Worm (Caenorhabditis elegans) whole organism, late embryonic: ENCODE measurements around the gene F41C6.7.
A peak's percentile ranks its signal among the peaks of the same experiment; 100 is the strongest.
"Not testable (repeated sequence)": the region's sequence is repeated elsewhere in the genome, so short reads cannot be mapped to it uniquely, and the experiment has no call there.

Source experiments
- C08G9.2 ChIP-seq: sonication (generic microtip); optimal IDR thresholded peaks from 2 replicates; lab custom pipeline; 2016; ENCODE audit warnings: mild to moderate bottlenecking, missing genetic modification characterization, moderate library complexity, missing compliant biosample characterization
- C38D4.7 ChIP-seq: fragments of 200-800 bp; sonication (Bioruptor generic); optimal IDR thresholded peaks from 2 replicates; lab custom pipeline; 2018; ENCODE audit warnings: mild to moderate bottlenecking, missing genetic modification characterization, moderate library complexity, missing compliant biosample characterization
- F13H6.1 ChIP-seq: sonication (generic microtip); optimal IDR thresholded peaks from 2 replicates; lab custom pipeline; 2016; ENCODE audit warnings: missing genetic modification characterization, missing compliant biosample characterization
- K02D7.2 ChIP-seq: sonication (generic microtip); optimal IDR thresholded peaks from 2 replicates; lab custom pipeline; 2017; ENCODE audit warnings: mild to moderate bottlenecking, missing genetic modification characterization, missing compliant biosample characterization
- K09A11.1 ChIP-seq: sonication (generic microtip); optimal IDR thresholded peaks from 2 replicates; lab custom pipeline; 2017; ENCODE audit warnings: antibody characterized with exemption, mild to moderate bottlenecking, missing genetic modification characterization, missing compliant biosample characterization; ENCODE audit not compliant: insufficient read depth
- T23F11.4 ChIP-seq: fragments of 200-800 bp; sonication (Bioruptor generic); optimal IDR thresholded peaks from 2 replicates; lab custom pipeline; 2018; ENCODE audit warnings: mild to moderate bottlenecking, missing genetic modification characterization, missing compliant biosample characterization
- ceh-18 ChIP-seq: sonication (generic microtip); optimal IDR thresholded peaks from 2 replicates; lab custom pipeline; 2016; ENCODE audit warnings: missing genetic modification characterization, missing compliant biosample characterization
- ceh-30 ChIP-seq: fragments of 150-350 bp; optimal IDR thresholded peaks from 2 replicates; lab custom pipeline; 2014; ENCODE audit warnings: missing biosample characterization, missing genetic modification characterization
- ceh-34 ChIP-seq: sonication (generic microtip); optimal IDR thresholded peaks from 2 replicates; lab custom pipeline; 2016; ENCODE audit warnings: mild to moderate bottlenecking, missing genetic modification characterization, missing compliant biosample characterization
- ceh-45 ChIP-seq: fragments of 200-800 bp; sonication (Bioruptor generic); IDR thresholded peaks from 2 replicates; pipeline ENCODE4 v1.3.6; 2022; ENCODE audit warnings: missing genetic modification reagents, missing genetic modification characterization, missing compliant biosample characterization
- ceh-48 ChIP-seq: sonication (generic microtip); optimal IDR thresholded peaks from 2 replicates; lab custom pipeline; 2016; ENCODE audit warnings: missing genetic modification characterization, inconsistent platforms, missing compliant biosample characterization
- ceh-6 ChIP-seq: fragments of 200-800 bp; sonication (Bioruptor generic); optimal IDR thresholded peaks from 2 replicates; lab custom pipeline; 2018; ENCODE audit warnings: mild to moderate bottlenecking, missing genetic modification characterization, missing compliant biosample characterization
- che-1 ChIP-seq: sonication (generic microtip); optimal IDR thresholded peaks from 2 replicates; lab custom pipeline; 2016; ENCODE audit warnings: mild to moderate bottlenecking, missing genetic modification characterization, missing compliant biosample characterization
- elt-2 ChIP-seq: sonication (generic microtip); optimal IDR thresholded peaks from 2 replicates; lab custom pipeline; 2016; ENCODE audit warnings: missing genetic modification reagents, missing genetic modification characterization, missing compliant biosample characterization
- elt-4 ChIP-seq: sonication (generic microtip); optimal IDR thresholded peaks from 2 replicates; lab custom pipeline; 2016; ENCODE audit warnings: missing genetic modification characterization, missing compliant biosample characterization
- eyg-1 ChIP-seq: sonication (generic microtip); optimal IDR thresholded peaks from 2 replicates; lab custom pipeline; 2016; ENCODE audit warnings: missing genotype, missing genetic modification characterization, missing compliant biosample characterization
- fax-1 ChIP-seq: sonication (generic microtip); optimal IDR thresholded peaks from 2 replicates; lab custom pipeline; 2016; ENCODE audit warnings: missing genotype, missing genetic modification characterization, missing compliant biosample characterization
- fkh-10 ChIP-seq: fragments of 150-350 bp; optimal IDR thresholded peaks from 2 replicates; lab custom pipeline; 2014; ENCODE audit warnings: missing biosample characterization, missing genetic modification reagents, missing genetic modification characterization
- fkh-6 ChIP-seq: sonication (generic microtip); optimal IDR thresholded peaks from 2 replicates; lab custom pipeline; 2016; ENCODE audit warnings: missing genetic modification characterization, missing compliant biosample characterization
- gmeb-2 ChIP-seq: sonication (generic microtip); optimal IDR thresholded peaks from 2 replicates; lab custom pipeline; 2016; ENCODE audit warnings: missing genetic modification characterization, inconsistent platforms, missing compliant biosample characterization
- hlh-6 ChIP-seq: sonication (generic microtip); optimal IDR thresholded peaks from 2 replicates; lab custom pipeline; 2016; ENCODE audit warnings: missing genotype, missing genetic modification characterization, missing compliant biosample characterization
- npax-4 ChIP-seq: sonication (generic microtip); optimal IDR thresholded peaks from 2 replicates; lab custom pipeline; 2016; ENCODE audit warnings: missing genetic modification characterization, missing compliant biosample characterization
- odd-2 ChIP-seq: sonication (generic microtip); optimal IDR thresholded peaks from 2 replicates; lab custom pipeline; 2017; ENCODE audit warnings: antibody characterized with exemption, mild to moderate bottlenecking, missing genetic modification characterization, missing compliant biosample characterization
- pag-3 ChIP-seq: sonication (generic microtip); optimal IDR thresholded peaks from 2 replicates; lab custom pipeline; 2016; ENCODE audit warnings: missing compliant biosample characterization, missing genetic modification characterization, borderline replicate concordance
- pat-9 ChIP-seq: fragments of 200-800 bp; sonication (Bioruptor generic); optimal IDR thresholded peaks from 2 replicates; lab custom pipeline; 2018; ENCODE audit warnings: mild to moderate bottlenecking, missing genetic modification characterization, moderate library complexity, missing compliant biosample characterization
- pha-4 ChIP-seq: fragments of 150-350 bp; optimal IDR thresholded peaks from 2 replicates; lab custom pipeline; 2018; ENCODE audit warnings: missing biosample characterization, missing genetic modification reagents, missing genetic modification characterization
- pqm-1 ChIP-seq: sonication (generic microtip); optimal IDR thresholded peaks from 2 replicates; lab custom pipeline; 2016; ENCODE audit warnings: missing genetic modification characterization, missing compliant biosample characterization
- pros-1 ChIP-seq: fragments of 150-350 bp; optimal IDR thresholded peaks from 2 replicates; lab custom pipeline; 2014; ENCODE audit warnings: missing biosample characterization, missing genetic modification reagents, missing genetic modification characterization
- ref-2 ChIP-seq: sonication (generic microtip); optimal IDR thresholded peaks from 2 replicates; lab custom pipeline; 2016; ENCODE audit warnings: missing genetic modification characterization, missing compliant biosample characterization
- rnt-1 ChIP-seq: sonication (generic microtip); optimal IDR thresholded peaks from 2 replicates; lab custom pipeline; 2016; ENCODE audit warnings: missing genetic modification characterization, missing compliant biosample characterization
- sox-2 ChIP-seq: fragments of 200-800 bp; sonication (Bioruptor generic); IDR thresholded peaks from 2 replicates; pipeline ENCODE4 v1.3.6; 2022; ENCODE audit warnings: missing genetic modification reagents, missing genetic modification characterization, missing compliant biosample characterization
- syd-9 ChIP-seq: sonication (generic microtip); optimal IDR thresholded peaks from 2 replicates; lab custom pipeline; 2016; ENCODE audit warnings: mild to moderate bottlenecking, missing genetic modification characterization, moderate library complexity, missing compliant biosample characterization
- tbx-2 ChIP-seq: sonication (generic microtip); optimal IDR thresholded peaks from 2 replicates; lab custom pipeline; 2016; ENCODE audit warnings: missing genetic modification characterization, missing compliant biosample characterization
- tbx-7 ChIP-seq: sonication (generic microtip); optimal IDR thresholded peaks from 2 replicates; lab custom pipeline; 2016; ENCODE audit warnings: missing genotype, missing genetic modification characterization, missing compliant biosample characterization
- unc-3 ChIP-seq, 2 experiments: fragments of 200-800 bp in 1 of 2; sonication (Bioruptor generic) in 1 of 2; sonication (generic microtip) in 1 of 2; conservative IDR thresholded peaks in 1 of 2; optimal IDR thresholded peaks in 1 of 2; 2 replicates each; pipeline versions ENCODE4 v1.3.6 to Lab custom; 2016 to 2022; ENCODE audit warnings: missing compliant biosample characterization in 2 of 2, missing genetic modification characterization in 2 of 2, missing genetic modification reagents in 1 of 2

Gene F41C6.7

DNA sequence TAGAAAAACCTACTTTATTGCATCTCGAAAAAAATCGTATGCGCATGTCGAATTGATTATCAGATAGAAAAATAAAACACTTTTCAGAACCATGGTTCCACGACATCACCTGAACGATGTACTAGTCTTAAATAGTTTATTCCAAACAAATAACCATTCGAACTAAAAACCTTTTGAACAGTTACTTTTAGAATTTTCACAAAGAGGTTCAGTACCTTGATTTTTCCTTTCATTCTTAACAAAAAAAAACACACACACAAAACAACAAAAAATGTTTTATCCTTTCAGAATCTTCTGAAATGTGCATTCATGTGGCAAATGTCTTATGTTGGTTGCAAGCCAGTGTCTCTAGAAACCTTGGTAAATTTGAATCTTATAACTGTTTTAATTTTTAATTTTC, 10.4 kb downstream of the F41C6.7 start, which contains the start of gene F41C6.4:
TSS of gene F41C6.4 (minus strand) at position 101 of the 400 bp plus-strand sequence.
- TF ChIP-seq pat-9 (tag; lab: Kevin White, UChicago): no peak
- TF ChIP-seq eyg-1: no peak
- no peak for TF ChIP-seq unc-3 (GFP tag; conservative IDR thresholded peaks at IDR 0.05; lab: Robert Waterston, UW)
- TF ChIP-seq unc-3 (tag; optimal IDR thresholded peaks at IDR 0.05; lab: Kevin White, UChicago): no peak
- TF ChIP-seq rnt-1 (tag; lab: Kevin White, UChicago): no peak
- no peak for TF ChIP-seq T23F11.4 (GFP tag; lab: Kevin White, UChicago)
- no peak for TF ChIP-seq pag-3

DNA sequence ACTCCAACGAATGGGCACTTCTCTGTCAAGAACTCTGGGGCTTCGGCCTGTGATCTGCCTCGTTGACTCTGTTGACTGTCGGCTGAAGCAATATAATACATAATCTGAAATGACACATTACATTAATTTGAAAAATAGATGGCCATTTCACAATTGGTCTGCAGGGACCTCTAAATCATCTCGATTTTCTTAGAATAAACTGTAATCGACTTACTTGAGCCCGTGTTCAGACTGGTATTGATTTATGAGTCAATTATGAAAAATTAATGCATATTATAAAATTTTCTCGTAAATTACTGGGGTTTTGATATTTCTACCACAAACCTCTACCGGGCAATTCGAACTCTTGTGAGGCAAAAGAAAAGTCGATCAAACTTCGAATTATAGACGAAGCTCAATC, 16.4 kb downstream of the F41C6.7 start, which contains the start of gene C53B7.6:
TSS of gene C53B7.6 (minus strand) at position 101 of the 400 bp plus-strand sequence.
- not testable (repeated sequence) for TF ChIP-seq fkh-6 (tag; lab: Kevin White, UChicago); tbx-7 (tag; lab: Kevin White, UChicago); ceh-34

DNA sequence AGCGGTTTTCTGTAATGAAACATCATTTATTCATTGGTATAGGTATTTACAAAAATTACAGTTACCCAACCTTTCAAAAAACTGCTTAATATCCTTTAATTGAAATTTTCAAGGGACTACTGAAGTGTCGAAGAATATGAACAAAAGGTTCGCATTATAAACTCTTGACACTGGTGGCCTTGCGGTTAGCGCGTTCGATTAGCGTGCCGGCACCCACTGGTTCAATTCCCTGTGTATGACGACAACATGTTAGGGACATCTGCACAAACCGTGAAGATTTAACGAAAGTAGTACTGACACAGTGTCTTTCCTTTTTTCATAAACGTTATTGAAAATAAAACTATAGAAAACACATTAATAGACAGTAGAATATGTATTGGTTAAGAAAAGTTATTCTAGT, 17.4 kb downstream of the F41C6.7 start:
- TF ChIP-seq fkh-10 (GFP tag; lab: Kevin White, UChicago) (no peak), F13H6.1 (tag; lab: Kevin White, UChicago) (no peak), pqm-1 (tag; lab: Kevin White, UChicago) (no peak), syd-9 (tag; lab: Kevin White, UChicago) (no peak), hlh-6 (peak; percentile 31), ceh-45 (GFP tag; lab: Robert Waterston, UW) (0 out of 2 replicates have a peak, but pooled peaks have one; percentile 15), che-1 (tag; lab: Kevin White, UChicago) (peak; percentile 32), gmeb-2 (peak; percentile 47), ref-2 (tag; lab: Kevin White, UChicago) (peak; percentile 32), rnt-1 (tag; lab: Kevin White, UChicago) (peak; percentile 39), pat-9 (tag; lab: Kevin White, UChicago) (peak; percentile 1), elt-2 (tag; lab: Kevin White, UChicago) (peak; percentile 8), tbx-2 (tag; lab: Kevin White, UChicago) (peak; percentile 17), C08G9.2 (tag; lab: Kevin White, UChicago) (no peak), C38D4.7 (peak; percentile 42), ceh-48 (tag; lab: Kevin White, UChicago) (no peak), elt-4 (no peak), pha-4 (no peak), ceh-18 (peak; percentile 5), ceh-6 (GFP tag; lab: Kevin White, UChicago) (peak; percentile 57), sox-2 (GFP tag; lab: Robert Waterston, UW) (peak; percentile 31; the same call in 1 of the 2 replicates), npax-4 (peak; percentile 11), K09A11.1 (tag; lab: Kevin White, UChicago) (no peak), fax-1 (tag; lab: Kevin White, UChicago) (no peak)

DNA sequence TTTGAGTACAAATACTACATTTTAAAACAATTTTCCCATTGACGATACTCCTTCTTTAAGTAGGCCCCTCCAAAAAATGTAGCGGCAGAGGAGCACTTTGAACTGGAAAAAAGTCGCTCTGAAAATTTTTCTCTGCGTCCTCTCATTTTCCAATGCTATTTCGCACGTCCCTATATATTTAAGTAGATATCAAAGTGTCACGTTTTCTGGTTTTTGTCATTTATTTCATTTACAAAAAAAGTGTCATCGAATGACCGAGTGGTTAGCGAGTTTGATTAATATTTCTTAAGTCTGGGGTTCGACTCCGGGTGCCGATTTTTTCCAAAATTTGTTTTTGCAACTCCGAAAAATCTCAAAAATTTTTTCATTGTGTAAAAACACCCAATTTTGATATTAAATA, 18.2 kb downstream of the F41C6.7 start:
- TF ChIP-seq tbx-2 (tag; lab: Kevin White, UChicago) (no peak), eyg-1 (no peak)

DNA sequence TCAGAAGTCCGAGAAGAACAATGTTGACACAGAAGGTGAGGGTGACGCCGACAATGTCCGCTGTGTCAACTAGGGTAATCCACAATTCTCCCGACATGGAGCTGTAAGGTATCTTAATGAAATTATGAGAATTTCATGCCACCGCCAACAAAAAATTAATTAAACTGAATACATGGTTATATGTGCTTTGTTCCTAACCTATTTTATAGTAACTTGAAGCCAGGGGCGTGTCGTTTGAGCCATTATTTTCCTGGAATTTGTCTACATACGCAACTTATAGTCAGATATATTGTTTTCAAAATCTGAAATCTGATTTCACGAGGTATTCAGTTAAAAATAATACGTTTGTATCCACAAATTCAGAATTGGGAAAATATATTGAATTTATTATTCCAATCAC, 19.2 kb downstream of the F41C6.7 start, which contains the start of gene odr-10:
TSS of gene odr-10 (minus strand) at position 101 of the 400 bp plus-strand sequence.
- no peak for TF ChIP-seq pros-1 (tag; lab: Kevin White, UChicago)
- no peak for TF ChIP-seq odd-2 (tag; lab: Kevin White, UChicago)
- no peak for TF ChIP-seq C38D4.7
- TF ChIP-seq K02D7.2 (tag; lab: Kevin White, UChicago): no peak
- TF ChIP-seq ceh-30 (tag; lab: Kevin White, UChicago): no peak
